Worm (Caenorhabditis elegans): ENCODE measurements around the gene ceh-34.
A peak's percentile ranks its signal among the peaks of the same experiment; 100 is the strongest.

ceh-34 gene

DNA sequence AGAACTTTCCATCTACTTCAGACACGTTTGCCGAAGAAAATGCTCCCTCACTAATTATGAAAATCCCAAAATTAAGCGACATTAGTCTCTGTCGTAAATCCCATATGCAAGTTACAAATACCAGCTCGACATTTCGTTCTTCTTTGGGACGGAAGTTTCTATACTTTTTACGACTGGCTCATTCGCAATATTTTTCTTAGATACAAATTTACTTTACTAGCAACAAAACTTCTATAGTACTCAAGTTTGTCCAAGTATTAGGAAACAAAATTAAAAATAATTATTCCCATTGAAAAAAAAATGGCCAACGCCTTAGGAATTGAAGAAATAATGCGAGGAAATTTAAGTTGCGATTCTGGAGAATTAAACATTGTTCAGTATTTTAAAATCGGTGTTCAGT lies 11.6 kb upstream of the ceh-34 start, which contains the start of gene srg-26:
TSS of gene srg-26 (plus strand) at position 301 of the 400 bp plus-strand sequence.
- TF ChIP-seq K02D7.2 (tag; optimal IDR thresholded peaks at IDR 0.05) (no peak), pat-9 (tag; optimal IDR thresholded peaks at IDR 0.05) (no peak), unc-55 (GFP tag; optimal IDR thresholded peaks at IDR 0.05) (no peak), odd-2 (tag; optimal IDR thresholded peaks at IDR 0.05) (no peak), sox-4 (tag; optimal IDR thresholded peaks at IDR 0.05) (no peak), pag-3 (tag; optimal IDR thresholded peaks at IDR 0.05; ENCODE audit: borderline replicate concordance) (no peak), ref-2 (tag; optimal IDR thresholded peaks at IDR 0.05) (no peak), ceh-2 (tag; optimal IDR thresholded peaks at IDR 0.05) (no peak), tbx-7 (tag; optimal IDR thresholded peaks at IDR 0.05) (no peak)

DNA sequence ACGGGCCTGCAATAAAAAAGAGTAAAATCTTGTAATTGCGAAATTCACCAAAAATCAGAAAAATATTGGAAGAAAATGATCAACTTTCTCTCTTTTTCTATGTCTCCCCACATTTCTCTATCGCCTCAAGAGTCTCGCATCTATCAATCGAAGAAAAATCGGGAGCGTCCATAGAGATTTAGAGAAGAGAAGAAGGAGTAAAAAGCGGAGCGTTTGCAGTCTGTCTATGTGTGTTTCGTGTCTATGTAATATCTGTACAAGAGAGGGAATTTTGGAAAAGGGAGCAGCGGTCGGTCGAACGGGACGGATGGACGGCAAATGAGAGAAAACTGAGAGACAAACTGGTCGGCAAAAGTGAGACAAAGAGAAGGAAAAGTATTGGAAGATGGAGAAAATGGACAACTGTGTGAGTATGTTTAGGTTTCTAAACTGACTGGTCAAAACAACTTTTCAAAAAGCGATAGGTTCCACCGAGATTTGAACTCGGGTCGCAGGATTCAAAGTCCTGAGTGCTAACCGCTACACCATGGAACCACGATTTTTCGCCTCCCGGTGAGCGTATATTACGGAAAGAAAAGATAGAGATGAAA lies 10.4 kb upstream of the ceh-34 start:
- TF ChIP-seq npax-4 (tag; optimal IDR thresholded peaks at IDR 0.05) (no peak), dve-1 (tag; optimal IDR thresholded peaks at IDR 0.05) (peak; percentile 5), ceh-48 (tag; optimal IDR thresholded peaks at IDR 0.05) (no peak), ceh-31 (tag; optimal IDR thresholded peaks at IDR 0.05) (peak; percentile 1), sox-4 (tag; optimal IDR thresholded peaks at IDR 0.05) (peak; percentile 24), ceh-19 (GFP tag; optimal IDR thresholded peaks at IDR 0.05) (peak; percentile 7), ceh-45 (GFP tag; IDR thresholded peaks at IDR 0.05) (no peak), ceh-18 (tag; optimal IDR thresholded peaks at IDR 0.05) (peak; percentile 22), rnt-1 (tag; optimal IDR thresholded peaks at IDR 0.05) (peak; percentile 20), unc-55 (GFP tag; optimal IDR thresholded peaks at IDR 0.05) (no peak), hlh-6 (tag; optimal IDR thresholded peaks at IDR 0.05) (no peak), hlh-15 (tag; optimal IDR thresholded peaks at IDR 0.05) (no peak), ceh-34 (tag; optimal IDR thresholded peaks at IDR 0.05) (no peak), elt-2 (tag; optimal IDR thresholded peaks at IDR 0.05) (no peak), nfya-1 (tag; optimal IDR thresholded peaks at IDR 0.05) (no peak), elt-4 (tag; optimal IDR thresholded peaks at IDR 0.05) (no peak)

DNA sequence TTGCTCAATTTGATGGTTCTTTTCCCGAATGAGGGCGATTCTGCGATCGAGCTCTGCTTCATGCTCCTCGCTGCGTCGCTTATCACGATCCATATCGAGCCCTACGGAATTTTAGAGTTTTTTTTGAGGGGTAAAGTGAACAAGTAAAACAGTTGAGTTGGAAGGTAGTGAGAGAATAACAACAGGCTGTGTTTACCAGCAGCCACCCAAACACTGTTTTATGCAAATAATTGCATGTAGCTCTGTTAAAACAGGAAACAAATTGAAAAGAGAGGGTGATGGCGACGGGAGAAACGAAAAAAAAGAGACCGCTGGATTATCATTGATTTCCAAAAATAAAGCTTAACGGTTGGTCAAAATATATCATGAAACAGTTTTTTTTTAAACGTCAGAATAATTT lies 8.9 kb upstream of the ceh-34 start, which contains the start of gene C10G8.8:
TSS of gene C10G8.8 (minus strand) at position 101 of the 400 bp plus-strand sequence.
- TF ChIP-seq gmeb-2 (tag; optimal IDR thresholded peaks at IDR 0.05): no peak
- TF ChIP-seq hlh-30 (tag; optimal IDR thresholded peaks at IDR 0.05; ENCODE audit: insufficient read depth): no peak
- TF ChIP-seq ztf-16 (tag; optimal IDR thresholded peaks at IDR 0.05): no peak
- no peak for TF ChIP-seq ceh-34 (tag; optimal IDR thresholded peaks at IDR 0.05)
- no peak for TF ChIP-seq mec-3 (tag; optimal IDR thresholded peaks at IDR 0.05; ENCODE audit: borderline replicate concordance)
- TF ChIP-seq elt-4 (tag; optimal IDR thresholded peaks at IDR 0.05): no peak
- TF ChIP-seq nhr-232 (tag; optimal IDR thresholded peaks at IDR 0.05): no peak
- TF ChIP-seq madf-2 (tag; optimal IDR thresholded peaks at IDR 0.05): no peak
- TF ChIP-seq fax-1 (tag; optimal IDR thresholded peaks at IDR 0.05): no peak
- TF ChIP-seq hlh-8 (tag; optimal IDR thresholded peaks at IDR 0.05): no peak
- TF ChIP-seq unc-55 (GFP tag; optimal IDR thresholded peaks at IDR 0.05): no peak
- no peak for TF ChIP-seq tbx-2 (tag; optimal IDR thresholded peaks at IDR 0.05)
- no peak for TF ChIP-seq ceh-9 (tag; optimal IDR thresholded peaks at IDR 0.05)
- TF ChIP-seq syd-9 (tag; optimal IDR thresholded peaks at IDR 0.05): no peak
- no peak for TF ChIP-seq pax-1 (tag; optimal IDR thresholded peaks at IDR 0.05)

DNA sequence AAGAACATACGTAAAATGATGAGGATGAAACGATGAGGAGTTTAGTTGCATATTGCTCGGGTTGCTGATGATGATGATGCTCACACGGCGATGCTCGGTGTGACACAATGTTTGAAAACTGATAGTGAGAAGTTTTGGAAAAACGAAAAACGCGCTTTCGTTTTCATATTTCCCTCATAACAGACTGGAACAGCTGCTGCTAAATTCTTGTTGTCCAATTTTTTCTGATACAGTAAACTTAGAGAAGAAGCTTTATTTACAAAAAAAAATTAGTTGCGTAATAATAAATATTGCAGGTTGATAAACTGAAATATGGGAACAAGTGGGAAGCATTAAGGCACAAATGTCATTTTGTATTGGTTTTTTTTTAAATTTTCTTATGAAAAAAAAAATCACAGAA lies 5.2 kb upstream of the ceh-34 start, which contains the start of gene ceh-33:
TSS of gene ceh-33 (minus strand) at position 101 of the 400 bp plus-strand sequence.
- TF ChIP-seq lin-11 (tag; optimal IDR thresholded peaks at IDR 0.05) (no peak), Y22D7AL.16 (tag; optimal IDR thresholded peaks at IDR 0.05) (no peak), sox-4 (tag; optimal IDR thresholded peaks at IDR 0.05) (no peak)

Data from whole organism, late embryonic.